Fruit fly (Drosophila melanogaster) whole organism, embryonic: ENCODE results near the gene Nf1.
A peak's percentile ranks its signal among the peaks of the same experiment; 100 is the strongest.

ENCODE experiments used
- Adf1 ChIP-seq: fragments of 200-800 bp; sonication (Bioruptor generic); IDR thresholded peaks from 2 replicates; pipeline ENCODE4 v1.3.6; 2022; ENCODE audit warnings: missing biosample characterization, missing genetic modification characterization
- Bgb ChIP-seq: fragments of 200-800 bp; sonication (Bioruptor generic); IDR thresholded peaks from 2 replicates; pipeline ENCODE4 v1.3.6; 2022; ENCODE audit warnings: missing biosample characterization, missing genetic modification characterization; ENCODE audit not compliant: partially characterized antibody
- CG11504 ChIP-seq: fragments of 200-800 bp; sonication (Bioruptor generic); optimal IDR thresholded peaks from 3 replicates; lab custom pipeline; 2019; ENCODE audit warnings: missing biosample characterization, mild to moderate bottlenecking, missing genetic modification characterization, moderate library complexity
- CG12769 ChIP-seq: fragments of 200-800 bp; sonication (Bioruptor generic); optimal IDR thresholded peaks from 2 replicates; lab custom pipeline; 2019; ENCODE audit warnings: missing biosample characterization, mild to moderate bottlenecking, missing genetic modification characterization, moderate library complexity
- CG13296 ChIP-seq: fragments of 200-800 bp; sonication (Bioruptor generic); optimal IDR thresholded peaks from 3 replicates; lab custom pipeline; 2018; ENCODE audit warnings: missing biosample characterization, mild to moderate bottlenecking, missing genetic modification characterization
- CG17912 ChIP-seq: fragments of 200-800 bp; sonication (Bioruptor generic); optimal IDR thresholded peaks from 2 replicates; lab custom pipeline; 2018; ENCODE audit warnings: missing biosample characterization, mild to moderate bottlenecking, missing genetic modification characterization
- CG2199 ChIP-seq: fragments of 200-800 bp; sonication (Bioruptor generic); IDR thresholded peaks from 3 replicates; pipeline ENCODE4 v1.3.6; 2022; ENCODE audit warnings: missing biosample characterization, missing genetic modification characterization
- CG42726 ChIP-seq: fragments of 200-800 bp; sonication (Bioruptor generic); IDR thresholded peaks from 2 replicates; pipeline ENCODE4 v1.3.6; 2022; ENCODE audit warnings: missing biosample characterization, missing genetic modification characterization; ENCODE audit not compliant: partially characterized antibody
- CG4404 ChIP-seq: fragments of 200-800 bp; sonication (Bioruptor generic); IDR thresholded peaks from 2 replicates; pipeline ENCODE4 v1.3.6; 2022; ENCODE audit warnings: missing biosample characterization, missing genetic modification characterization
- CG7372 ChIP-seq: fragments of 200-800 bp; sonication (Bioruptor generic); IDR thresholded peaks from 2 replicates; pipeline ENCODE4 v1.3.6; 2022; ENCODE audit warnings: missing biosample characterization, missing genetic modification characterization
- Chrac-16 ChIP-seq: fragments of 200-800 bp; sonication (Bioruptor generic); optimal IDR thresholded peaks from 3 replicates; lab custom pipeline; 2016; ENCODE audit warnings: missing biosample characterization, missing genetic modification characterization
- CrebB ChIP-seq: fragments of 200-800 bp; sonication (Bioruptor generic); optimal IDR thresholded peaks from 3 replicates; lab custom pipeline; 2018; ENCODE audit warnings: missing biosample characterization, mild to moderate bottlenecking, missing genetic modification characterization
- Deaf1 ChIP-seq: fragments of 200-800 bp; optimal IDR thresholded peaks from 3 replicates; lab custom pipeline; 2019; ENCODE audit warnings: missing biosample characterization, mild to moderate bottlenecking, missing genetic modification characterization, moderate library complexity
- Doc2 ChIP-seq: fragments of 200-800 bp; sonication (Bioruptor generic); IDR thresholded peaks from 2 replicates; pipeline ENCODE4 v1.3.6; 2022; ENCODE audit warnings: missing biosample characterization, missing genetic modification characterization
- Ets65A ChIP-seq: fragments of 200-800 bp; sonication (Bioruptor generic); peaks from one replicate; lab custom pipeline; 2016; ENCODE audit warnings: missing biosample characterization, missing genetic modification characterization
- Fer1 ChIP-seq: fragments of 200-800 bp; sonication (Bioruptor generic); optimal IDR thresholded peaks from 2 replicates; lab custom pipeline; 2017; ENCODE audit warnings: missing biosample characterization, mild to moderate bottlenecking, missing genetic modification characterization
- HLHmδ ChIP-seq: fragments of 200-800 bp; sonication (Bioruptor generic); optimal IDR thresholded peaks from 2 replicates; lab custom pipeline; 2018; ENCODE audit warnings: missing biosample characterization, mild to moderate bottlenecking, missing genetic modification characterization, moderate library complexity
- HmgZ ChIP-seq: fragments of 200-800 bp; sonication (Bioruptor generic); optimal IDR thresholded peaks from 2 replicates; lab custom pipeline; 2018; ENCODE audit warnings: missing biosample characterization, mild to moderate bottlenecking, missing genetic modification characterization
- Hr78 ChIP-seq, 2 experiments: fragments of 200-800 bp in 1 of 2; fragments of >200 bp in 1 of 2; sonication (Bioruptor generic) in 1 of 2; optimal IDR thresholded peaks; 2 replicates each; lab custom pipeline; 2017 to 2019; ENCODE audit warnings: missing biosample characterization in 2 of 2, missing genetic modification characterization in 2 of 2, mild to moderate bottlenecking in 1 of 2, moderate library complexity in 1 of 2
- Jarid2 ChIP-seq: fragments of 200-800 bp; sonication (Bioruptor generic); optimal IDR thresholded peaks from 3 replicates; lab custom pipeline; 2017; ENCODE audit warnings: mild to moderate bottlenecking, missing biosample characterization, missing genetic modification reagents, missing genetic modification characterization
- Med ChIP-seq: fragments of 200-800 bp; sonication (Bioruptor generic); peaks from one replicate; lab custom pipeline; 2016; ENCODE audit warnings: missing biosample characterization, missing genetic modification characterization, mild to moderate bottlenecking, inconsistent platforms, moderate library complexity
- Mes4 ChIP-seq: fragments of 200-800 bp; sonication (Bioruptor generic); optimal IDR thresholded peaks from 2 replicates; lab custom pipeline; 2016; ENCODE audit warnings: missing biosample characterization, missing genetic modification characterization
- NC2α ChIP-seq: fragments of 200-800 bp; sonication (Bioruptor generic); optimal IDR thresholded peaks from 2 replicates; lab custom pipeline; 2016; ENCODE audit warnings: missing biosample characterization, missing genetic modification characterization
- NC2β ChIP-seq: fragments of 200-800 bp; sonication (Bioruptor generic); optimal IDR thresholded peaks from 2 replicates; lab custom pipeline; 2016; ENCODE audit warnings: missing biosample characterization, missing genetic modification characterization
- NFAT ChIP-seq: fragments of 200-800 bp; sonication (Bioruptor generic); IDR thresholded peaks from 2 replicates; pipeline ENCODE4 v1.3.6; 2022; ENCODE audit warnings: missing biosample characterization, missing genetic modification characterization
- Nf-YC ChIP-seq: fragments of 200-800 bp; optimal IDR thresholded peaks from 3 replicates; lab custom pipeline; 2019; ENCODE audit warnings: missing biosample characterization, mild to moderate bottlenecking, missing genetic modification characterization, moderate library complexity
- Opbp ChIP-seq: fragments of 200-800 bp; sonication (Bioruptor generic); IDR thresholded peaks from 3 replicates; pipeline ENCODE4 v1.3.6; 2022; ENCODE audit warnings: missing biosample characterization, missing genetic modification characterization; ENCODE audit not compliant: partially characterized antibody
- Trl ChIP-seq, 3 experiments: fragments of >200 bp in 2 of 3; fragments of 200-800 bp in 1 of 3; sonication (Bioruptor generic) in 1 of 3; optimal IDR thresholded peaks; 2 replicates in 1 of 3; 3 replicates in 2 of 3; lab custom pipeline; 2016 to 2017; ENCODE audit warnings: missing biosample characterization in 1 of 3, missing genetic modification characterization in 1 of 3
- aop ChIP-seq: fragments of 200-800 bp; sonication (Bioruptor generic); IDR thresholded peaks from 2 replicates; pipeline ENCODE4 v1.3.6; 2022; ENCODE audit warnings: missing biosample characterization, missing genetic modification characterization
- bigmax ChIP-seq: fragments of 200-800 bp; sonication (Bioruptor generic); optimal IDR thresholded peaks from 2 replicates; lab custom pipeline; 2018; ENCODE audit warnings: missing biosample characterization, mild to moderate bottlenecking, missing genetic modification characterization
- cad ChIP-seq: fragments of >200 bp; optimal IDR thresholded peaks from 2 replicates; lab custom pipeline; 2017; ENCODE audit warnings: missing biosample characterization, missing genetic modification characterization
- cg ChIP-seq: fragments of 200-800 bp; sonication (Bioruptor generic); optimal IDR thresholded peaks from 3 replicates; lab custom pipeline; 2019; ENCODE audit warnings: missing biosample characterization, mild to moderate bottlenecking, missing genetic modification characterization, moderate library complexity
- chinmo ChIP-seq: fragments of 200-800 bp; sonication (Bioruptor generic); IDR thresholded peaks from 4 replicates; pipeline ENCODE4 v1.3.6; 2022; ENCODE audit warnings: missing biosample characterization, missing genetic modification characterization; ENCODE audit not compliant: partially characterized antibody
- ci ChIP-seq: fragments of 200-800 bp; sonication (Bioruptor generic); IDR thresholded peaks from 3 replicates; pipeline ENCODE4 v1.3.6; 2022; ENCODE audit warnings: missing biosample characterization, missing genetic modification characterization
- crol ChIP-seq: fragments of 200-800 bp; sonication (Bioruptor generic); IDR thresholded peaks from 2 replicates; pipeline ENCODE4 v1.3.6; 2022; ENCODE audit warnings: missing biosample characterization, missing genetic modification characterization
- insv ChIP-seq, 2 experiments: fragments of 200-800 bp; sonication (Bioruptor generic); optimal IDR thresholded peaks; 3 replicates each; lab custom pipeline; 2016 to 2018; ENCODE audit warnings: missing biosample characterization in 2 of 2, missing genetic modification characterization in 2 of 2
- kni ChIP-seq: fragments of 200-800 bp; sonication (Bioruptor generic); optimal IDR thresholded peaks from 3 replicates; lab custom pipeline; 2017; ENCODE audit warnings: mild to moderate bottlenecking, missing biosample characterization, missing genetic modification reagents, missing genetic modification characterization
- lov ChIP-seq, 2 experiments: fragments of 200-800 bp in 1 of 2; fragments of >200 bp in 1 of 2; sonication (Bioruptor generic) in 1 of 2; IDR thresholded peaks in 1 of 2; optimal IDR thresholded peaks in 1 of 2; 2 replicates in 1 of 2; 3 replicates in 1 of 2; pipeline versions ENCODE4 v1.3.6 to Lab custom; 2017 to 2022; ENCODE audit warnings: missing biosample characterization in 1 of 2, missing genetic modification characterization in 1 of 2
- otp ChIP-seq: fragments of 200-800 bp; sonication (Bioruptor generic); IDR thresholded peaks from 3 replicates; pipeline ENCODE4, ENCODE4 v1.3.6; 2022; ENCODE audit warnings: missing biosample characterization, missing genetic modification characterization
- pfk ChIP-seq: fragments of 200-800 bp; sonication (Bioruptor generic); optimal IDR thresholded peaks from 2 replicates; lab custom pipeline; 2018; ENCODE audit warnings: missing biosample characterization, mild to moderate bottlenecking, missing genetic modification characterization, moderate library complexity
- pnt ChIP-seq: fragments of 200-800 bp; sonication (Bioruptor generic); optimal IDR thresholded peaks from 3 replicates; lab custom pipeline; 2016; ENCODE audit warnings: missing biosample characterization, missing genetic modification characterization
- pros ChIP-seq: fragments of 200-800 bp; sonication (Bioruptor generic); optimal IDR thresholded peaks from 3 replicates; lab custom pipeline; 2019; ENCODE audit warnings: missing biosample characterization, mild to moderate bottlenecking, missing genetic modification characterization, moderate library complexity
- sd ChIP-seq: fragments of 200-800 bp; sonication (Bioruptor generic); optimal IDR thresholded peaks from 3 replicates; lab custom pipeline; 2018; ENCODE audit warnings: missing biosample characterization, mild to moderate bottlenecking, missing genetic modification characterization, moderate library complexity
- sens ChIP-seq: fragments of 200-800 bp; sonication (Bioruptor generic); peaks from one replicate; lab custom pipeline; 2016; ENCODE audit warnings: missing biosample characterization, missing genetic modification characterization
- seq ChIP-seq: fragments of 200-800 bp; sonication (Bioruptor generic); IDR thresholded peaks from 2 replicates; pipeline ENCODE4 v1.3.6; 2022; ENCODE audit warnings: missing biosample characterization, missing genetic modification characterization
- z ChIP-seq: fragments of 200-800 bp; sonication (Bioruptor generic); IDR thresholded peaks from 3 replicates; pipeline ENCODE4 v1.3.6; 2022; ENCODE audit warnings: missing biosample characterization, missing genetic modification characterization
- zf30C ChIP-seq: fragments of 200-800 bp; sonication (Bioruptor generic); optimal IDR thresholded peaks from 3 replicates; lab custom pipeline; 2018; ENCODE audit warnings: missing biosample characterization, mild to moderate bottlenecking, missing genetic modification characterization

Gene Nf1

DNA sequence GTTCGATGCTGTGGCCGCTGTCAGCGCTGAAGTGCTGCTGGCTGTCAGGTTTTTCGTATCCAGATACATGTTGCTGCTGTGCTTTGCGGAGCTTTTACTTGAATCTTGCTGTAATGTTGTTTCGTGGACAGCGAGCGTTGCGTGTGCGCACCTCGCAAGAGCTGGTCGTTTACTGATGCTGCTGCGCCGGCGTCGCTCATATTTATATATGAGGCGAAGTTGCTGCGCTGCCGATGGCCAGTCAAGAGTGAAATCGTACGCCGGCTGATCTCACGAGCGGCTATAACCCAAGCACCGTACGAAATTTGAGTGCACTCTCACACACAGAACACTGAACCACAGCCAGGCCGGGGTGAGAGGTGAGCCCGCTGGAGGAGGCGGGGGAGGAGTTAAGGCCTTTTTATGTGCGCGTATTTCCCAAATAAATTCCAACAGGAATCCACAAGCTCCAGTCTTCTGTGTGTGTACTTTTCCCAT is 34.5 kb downstream of the Nf1 start:
- peak; percentile 67 for TF ChIP-seq Ets65A (GFP tag; lab: Kevin White, UChicago)
- TF ChIP-seq CG17912 (GFP tag; lab: Kevin White, UChicago): no peak
- TF ChIP-seq cad: peak; percentile 13
- TF ChIP-seq CG2199 (GFP tag; lab: Robert Waterston, UW): peak; percentile 43; the same call in 1 of the 3 replicates
- peak; percentile 83; the same call in 3 of the 4 replicates for TF ChIP-seq chinmo (GFP tag; lab: Robert Waterston, UW)
- TF ChIP-seq seq: no peak
- TF ChIP-seq lov (optimal IDR thresholded peaks at IDR 0.05; lab: Kevin White, UChicago): no peak
- TF ChIP-seq lov (GFP tag; IDR thresholded peaks at IDR 0.05; lab: Robert Waterston, UW): no peak; the same call in 2 of the 3 replicates
- peak; percentile 22 for TF ChIP-seq NC2α (GFP tag; lab: Kevin White, UChicago)
- TF ChIP-seq pfk (GFP tag; lab: Kevin White, UChicago): no peak
- no peak for TF ChIP-seq Mes4 (GFP tag; lab: Kevin White, UChicago)
- TF ChIP-seq Hr78 (GFP tag; optimal IDR thresholded peaks at IDR 0.05; lab: Kevin White, UChicago): peak in 1 of 2 experiments; percentile 88
- no peak for TF ChIP-seq bigmax (GFP tag; lab: Kevin White, UChicago)
- TF ChIP-seq pros (GFP tag; lab: Kevin White, UChicago): peak; percentile 44
- TF ChIP-seq Chrac-16 (GFP tag; lab: Kevin White, UChicago): no peak
- no peak for TF ChIP-seq CG4404 (GFP tag; lab: Robert Waterston, UW)
- TF ChIP-seq ci (GFP tag; lab: Robert Waterston, UW): 0 out of 3 replicates have a peak, but pooled peaks have one; percentile 20
- TF ChIP-seq CG42726 (GFP tag; lab: Robert Waterston, UW): 0 out of 2 replicates have a peak, but pooled peaks have one; percentile 40
- peak; percentile 58 for TF ChIP-seq CG12769 (tag; lab: Kevin White, UChicago)
- peak; percentile 80 for TF ChIP-seq CG11504 (tag; lab: Kevin White, UChicago)
- no peak for TF ChIP-seq Fer1 (GFP tag; lab: Kevin White, UChicago)
- TF ChIP-seq CG13296 (GFP tag; lab: Kevin White, UChicago): no peak
- TF ChIP-seq aop (GFP tag; lab: Robert Waterston, UW): 0 out of 2 replicates have a peak, but pooled peaks have one; percentile 29
- TF ChIP-seq crol: peak; percentile 68
- 0 out of 2 replicates have a peak, but pooled peaks have one; percentile 29 for TF ChIP-seq NFAT (GFP tag; lab: Robert Waterston, UW)
- TF ChIP-seq Doc2: no peak
- TF ChIP-seq kni: peak; percentile 72
- TF ChIP-seq HmgZ (tag; lab: Kevin White, UChicago): no peak
- peak; percentile 72 for TF ChIP-seq Med
- no peak for TF ChIP-seq CrebB (tag; lab: Kevin White, UChicago)
- peak; percentile 51; the same call in 1 of the 2 replicates for TF ChIP-seq CG7372 (GFP tag; lab: Robert Waterston, UW)
- TF ChIP-seq Deaf1 (tag; lab: Kevin White, UChicago): peak; percentile 85
- TF ChIP-seq otp (GFP tag; lab: Robert Waterston, UW): 0 out of 3 replicates have a peak, but pooled peaks have one; percentile 13
- TF ChIP-seq sd (tag; lab: Kevin White, UChicago): peak; percentile 79
- TF ChIP-seq HLHmδ: peak; percentile 94
- TF ChIP-seq Jarid2 (GFP tag; lab: Kevin White, UChicago): peak; percentile 76
- TF ChIP-seq Adf1 (GFP tag; lab: Robert Waterston, UW): peak; percentile 75
- peak; percentile 37; the same call in 1 of the 3 replicates for TF ChIP-seq Opbp (GFP tag; lab: Robert Waterston, UW)
- peak in 1 of 2 experiments; percentile 86 for TF ChIP-seq insv (GFP tag; optimal IDR thresholded peaks at IDR 0.05; lab: Kevin White, UChicago)
- TF ChIP-seq zf30C (GFP tag; lab: Kevin White, UChicago): peak; percentile 1
- peak; percentile 18; the same call in 1 of the 2 replicates for TF ChIP-seq Bgb
- peak in 1 of 2 experiments; percentile 26 for TF ChIP-seq Trl (optimal IDR thresholded peaks at IDR 0.05; lab: Kevin White, UChicago)
- TF ChIP-seq Trl (GFP tag; optimal IDR thresholded peaks at IDR 0.05; lab: Kevin White, UChicago): no peak
- peak; percentile 18 for TF ChIP-seq cg (GFP tag; lab: Kevin White, UChicago)
- no peak for TF ChIP-seq NC2β (GFP tag; lab: Kevin White, UChicago)
- peak; percentile 82; the same call in 2 of the 3 replicates for TF ChIP-seq z
- peak; percentile 5 for TF ChIP-seq Nf-YC (tag; lab: Kevin White, UChicago)
- no peak for TF ChIP-seq pnt (GFP tag; lab: Kevin White, UChicago)
- TF ChIP-seq sens (GFP tag; lab: Kevin White, UChicago): peak; percentile 60
- TF ChIP-seq, all 482 proteins: peak for 32
